Worm (Caenorhabditis elegans): ENCODE results near the gene pas-2.

The pas-2 gene

DNA sequence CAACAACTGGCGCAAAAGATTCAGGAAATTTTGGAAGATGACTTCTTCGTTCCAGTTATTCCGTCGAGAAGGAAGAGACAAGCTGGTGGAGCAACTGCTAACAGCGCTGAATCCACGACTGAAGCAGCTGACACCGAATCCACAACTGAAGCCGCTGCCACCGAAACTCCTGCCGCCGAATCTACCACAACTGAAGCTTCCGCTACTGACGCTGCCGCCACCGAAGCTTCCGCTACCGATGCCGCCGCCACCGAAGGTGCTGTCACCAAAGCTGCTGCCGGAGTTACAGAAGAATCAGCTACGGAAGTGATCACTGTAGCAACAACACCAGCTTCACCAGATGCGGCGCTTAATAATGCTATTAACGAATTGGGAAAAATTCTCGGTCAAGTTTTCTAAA, 24.3 kb downstream of the pas-2 start:
- TF ChIP-seq pax-1 (tag; optimal IDR thresholded peaks at IDR 0.05) (no peak), hlh-30 (tag; optimal IDR thresholded peaks at IDR 0.05; ENCODE audit: insufficient read depth) (no peak), hlh-13 (GFP tag; optimal IDR thresholded peaks at IDR 0.05) (no peak), ahr-1 (tag; optimal IDR thresholded peaks at IDR 0.05) (no peak), zip-5 (tag; optimal IDR thresholded peaks at IDR 0.05) (no peak), ama-1 (optimal IDR thresholded peaks at IDR 0.05) (no peak), ceh-31 (tag; optimal IDR thresholded peaks at IDR 0.05) (no peak), syd-9 (tag; optimal IDR thresholded peaks at IDR 0.05) (no peak), dve-1 (tag; optimal IDR thresholded peaks at IDR 0.05) (no peak), lim-6 (tag; optimal IDR thresholded peaks at IDR 0.05) (no peak), ets-4 (tag; optimal IDR thresholded peaks at IDR 0.05) (no peak), lin-11 (tag; optimal IDR thresholded peaks at IDR 0.05) (no peak)

DNA sequence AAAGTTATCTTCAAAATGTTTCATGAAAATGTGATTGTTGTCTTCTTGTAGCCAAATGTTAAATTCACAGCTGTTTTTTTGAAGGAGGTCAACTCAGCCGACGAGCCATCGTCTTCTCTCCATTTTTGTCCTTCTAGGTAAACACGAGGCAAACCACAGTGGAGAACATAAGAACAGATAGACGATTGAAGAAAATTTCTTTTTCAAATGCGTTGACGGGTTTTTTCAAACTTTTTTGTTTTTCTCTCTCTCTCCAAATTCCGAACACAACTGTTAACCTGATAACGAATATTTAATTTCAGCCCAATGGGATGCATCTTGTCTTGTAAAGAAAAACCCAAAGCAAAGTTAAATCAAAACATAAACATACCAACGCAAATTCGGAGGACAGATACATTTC, 25.3 kb downstream of the pas-2 start, which contains the start of gene D1054.19:
TSS of gene D1054.19 (plus strand) at position 301 of the 400 bp plus-strand sequence.
- TF ChIP-seq ref-2 (tag; optimal IDR thresholded peaks at IDR 0.05) = no peak
- TF ChIP-seq nhr-11 (tag; optimal IDR thresholded peaks at IDR 0.05) = no peak
- no peak for TF ChIP-seq K09A11.1 (tag; optimal IDR thresholded peaks at IDR 0.05; ENCODE audit: insufficient read depth)
- TF ChIP-seq pax-1 (tag; optimal IDR thresholded peaks at IDR 0.05) = no peak
- no peak for TF ChIP-seq ceh-22 (tag; optimal IDR thresholded peaks at IDR 0.05)
- TF ChIP-seq odd-2 (tag; optimal IDR thresholded peaks at IDR 0.05) = no peak
- no peak for TF ChIP-seq T23F11.4 (GFP tag; optimal IDR thresholded peaks at IDR 0.05)
- no peak for TF ChIP-seq ceh-48 (tag; optimal IDR thresholded peaks at IDR 0.05)
- no peak for TF ChIP-seq ets-4 (tag; optimal IDR thresholded peaks at IDR 0.05)
- TF ChIP-seq unc-86 (tag; optimal IDR thresholded peaks at IDR 0.05) = no peak
- TF ChIP-seq C08G9.2 (tag; optimal IDR thresholded peaks at IDR 0.05) = no peak

- TF ChIP-seq ceh-18 (tag; optimal IDR thresholded peaks at IDR 0.05) (no peak), tbx-2 (tag; optimal IDR thresholded peaks at IDR 0.05) (no peak), ref-2 (tag; optimal IDR thresholded peaks at IDR 0.05) (no peak), lim-6 (tag; optimal IDR thresholded peaks at IDR 0.05) (no peak), ama-1 (optimal IDR thresholded peaks at IDR 0.05) (no peak), fkh-10 (GFP tag; optimal IDR thresholded peaks at IDR 0.05) (no peak), pag-3 (tag; optimal IDR thresholded peaks at IDR 0.05; ENCODE audit: borderline replicate concordance) (no peak), npax-4 (tag; optimal IDR thresholded peaks at IDR 0.05) (no peak), madf-2 (tag; optimal IDR thresholded peaks at IDR 0.05) (no peak), pha-4 (tag; optimal IDR thresholded peaks at IDR 0.05) (no peak), pqm-1 (tag; optimal IDR thresholded peaks at IDR 0.05) (no peak), fkh-6 (tag; optimal IDR thresholded peaks at IDR 0.05) (no peak)
These were observed 27.9 kb downstream of the pas-2 start, which contains the start of gene srh-184 for ce11 chrV:10798090-10798489. Gene srh-184, minus strand, starts transcription at chrV:10798190.

DNA sequence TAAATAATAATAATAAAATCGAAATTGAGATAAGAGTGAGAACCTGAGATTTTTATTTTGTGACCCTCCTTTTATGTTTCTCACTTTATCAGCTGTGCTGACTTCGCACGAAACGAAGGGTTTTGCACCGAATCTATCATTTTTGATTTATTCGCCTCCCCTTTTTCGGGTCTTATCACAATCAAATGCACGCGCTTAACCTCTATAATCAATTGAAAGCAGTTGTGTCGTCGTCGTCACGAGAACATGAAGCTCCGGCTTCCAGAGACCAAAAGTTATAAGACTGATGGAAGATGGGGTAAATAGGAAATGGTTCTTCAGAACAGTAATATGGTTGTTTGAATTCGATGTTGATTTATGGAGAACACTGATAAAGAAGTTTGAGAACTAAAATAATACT, 31.0 kb downstream of the pas-2 start, which contains the start of gene D1054.18:
TSS of gene D1054.18 (minus strand) at position 45 of the 400 bp plus-strand sequence.
- TF ChIP-seq pag-3 (tag; optimal IDR thresholded peaks at IDR 0.05; ENCODE audit: borderline replicate concordance) = no peak
- no peak for TF ChIP-seq ttx-3 (tag; optimal IDR thresholded peaks at IDR 0.05)
- TF ChIP-seq che-1 (tag; optimal IDR thresholded peaks at IDR 0.05) = no peak
- TF ChIP-seq ceh-19 (GFP tag; optimal IDR thresholded peaks at IDR 0.05) = no peak
- TF ChIP-seq ceh-6 (GFP tag; optimal IDR thresholded peaks at IDR 0.05) = no peak
- no peak for TF ChIP-seq ref-2 (tag; optimal IDR thresholded peaks at IDR 0.05)
- no peak for TF ChIP-seq hlh-6 (tag; optimal IDR thresholded peaks at IDR 0.05)
- no peak for TF ChIP-seq ceh-18 (tag; optimal IDR thresholded peaks at IDR 0.05)
- TF ChIP-seq F13H6.1 (tag; optimal IDR thresholded peaks at IDR 0.05) = no peak

ce11 chrV:10802060-10802459, 31.9 kb downstream of the pas-2 start:
- TF ChIP-seq pax-1 (tag; optimal IDR thresholded peaks at IDR 0.05) (no peak), elt-2 (tag; optimal IDR thresholded peaks at IDR 0.05) (peak; percentile 46), ceh-34 (tag; optimal IDR thresholded peaks at IDR 0.05) (no peak), nfya-1 (tag; optimal IDR thresholded peaks at IDR 0.05) (no peak), C08G9.2 (tag; optimal IDR thresholded peaks at IDR 0.05) (no peak)
